Fruit fly (Drosophila melanogaster) whole organism, wandering third instar larva: ENCODE data around the gene wwk.

ENCODE experiments used
- CG9705 ChIP-seq: fragments of 200-800 bp; sonication (Bioruptor generic); optimal IDR thresholded peaks from 2 replicates; lab custom pipeline; 2018; ENCODE audit warnings: missing biosample characterization, mild to moderate bottlenecking, missing genetic modification characterization
- Dif ChIP-seq: fragments of 200-275, 200-300 bp; sonication (Bioruptor generic); optimal IDR thresholded peaks from 2 replicates; lab custom pipeline; 2018; ENCODE audit warnings: missing biosample characterization, missing genetic modification characterization; ENCODE audit not compliant: partially characterized antibody
- HLH106 ChIP-seq: fragments of 200-800 bp; optimal IDR thresholded peaks from 3 replicates; lab custom pipeline; 2019; ENCODE audit warnings: missing biosample characterization, mild to moderate bottlenecking, missing genetic modification characterization, moderate library complexity
- Mio ChIP-seq: sonication (Bioruptor generic); optimal IDR thresholded peaks from 2 replicates; lab custom pipeline; 2016; ENCODE audit warnings: missing biosample characterization, missing genetic modification characterization
- OdsH ChIP-seq: fragments of 200-800 bp; sonication (Bioruptor generic); optimal IDR thresholded peaks from 2 replicates; lab custom pipeline; 2016; ENCODE audit warnings: missing biosample characterization, mild to moderate bottlenecking, missing genetic modification characterization
- Rel ChIP-seq, 2 experiments: fragments of 200-800 bp; sonication (Bioruptor generic) in 1 of 2; optimal IDR thresholded peaks; 2 replicates in 1 of 2; 3 replicates in 1 of 2; lab custom pipeline; 2016 to 2019; ENCODE audit warnings: mild to moderate bottlenecking in 2 of 2, missing biosample characterization in 2 of 2, missing genetic modification characterization in 2 of 2, moderate library complexity in 1 of 2
- brk ChIP-seq: fragments of 200-800 bp; sonication (Bioruptor generic); optimal IDR thresholded peaks from 2 replicates; lab custom pipeline; 2016; ENCODE audit warnings: missing biosample characterization, mild to moderate bottlenecking, missing genetic modification characterization
- foxo ChIP-seq, 2 experiments: fragments of 200-800 bp; sonication (Bioruptor generic); optimal IDR thresholded peaks; 2 replicates in 1 of 2; 3 replicates in 1 of 2; lab custom pipeline; 2016 to 2017; ENCODE audit warnings: missing biosample characterization in 2 of 2, missing genetic modification characterization in 2 of 2
- pan ChIP-seq: fragments of >200 bp; optimal IDR thresholded peaks from 2 replicates; lab custom pipeline; 2017
- rgr ChIP-seq: fragments of 200-800 bp; sonication (Bioruptor generic); optimal IDR thresholded peaks from 3 replicates; lab custom pipeline; 2016; ENCODE audit warnings: missing biosample characterization, mild to moderate bottlenecking, missing genetic modification characterization
- sv ChIP-seq: fragments of 200-800 bp; sonication (Bioruptor generic); optimal IDR thresholded peaks from 3 replicates; lab custom pipeline; 2016; ENCODE audit warnings: missing biosample characterization, missing genetic modification characterization
- usp ChIP-seq: fragments of >200 bp; optimal IDR thresholded peaks from 2 replicates; lab custom pipeline; 2017; ENCODE audit warnings: missing biosample characterization, missing genetic modification characterization
- woc ChIP-seq: sonication (Bioruptor generic); optimal IDR thresholded peaks from 2 replicates; lab custom pipeline; 2016; ENCODE audit warnings: missing biosample characterization, mild to moderate bottlenecking, missing genetic modification characterization

Gene wwk

dm6 chr2L:15117995-15118394, 43.4 kb downstream of the wwk start:
- no peak for TF ChIP-seq sv (GFP tag; lab: Kevin White, UChicago)
- TF ChIP-seq Dif (GFP tag; lab: Kevin White, UChicago), result no peak
- TF ChIP-seq Rel (GFP tag; optimal IDR thresholded peaks at IDR 0.05; lab: Kevin White, UChicago), result no peak
- no peak for TF ChIP-seq Rel (tag; optimal IDR thresholded peaks at IDR 0.05; lab: Kevin White, UChicago)
- TF ChIP-seq woc (GFP tag; lab: Kevin White, UChicago), result no peak
- no peak for TF ChIP-seq brk (GFP tag; lab: Kevin White, UChicago)
- TF ChIP-seq rgr (GFP tag; lab: Kevin White, UChicago), result no peak
- TF ChIP-seq OdsH (GFP tag; lab: Kevin White, UChicago), result no peak

- TF ChIP-seq HLH106 (tag; lab: Kevin White, UChicago) (no peak), Rel (GFP tag; optimal IDR thresholded peaks at IDR 0.05; lab: Kevin White, UChicago) (no peak), Rel (tag; optimal IDR thresholded peaks at IDR 0.05; lab: Kevin White, UChicago) (no peak), foxo (GFP tag; optimal IDR thresholded peaks at IDR 0.05; lab: Kevin White, UChicago) (no peak), pan (lab: Kevin White, UChicago) (no peak), woc (GFP tag; lab: Kevin White, UChicago) (no peak), Dif (GFP tag; lab: Kevin White, UChicago) (no peak), Mio (no peak), CG9705 (GFP tag; lab: Kevin White, UChicago) (no peak), usp (GFP tag; lab: Kevin White, UChicago) (no peak)
Measured at dm6 chr2L:15118507-15118906, 43.9 kb downstream of the wwk start.
